Worm (Caenorhabditis elegans): ENCODE measurements around the gene adah-1.

ce11 chrIV:7031019-7031418 lies 7.0 kb downstream of the adah-1 start:
- no peak for TF ChIP-seq nhr-10 (tag; optimal IDR thresholded peaks at IDR 0.05)
- TF ChIP-seq lsy-2 (tag; optimal IDR thresholded peaks at IDR 0.05): no peak
- no peak for TF ChIP-seq zag-1 (tag; optimal IDR thresholded peaks at IDR 0.05)
- no peak for TF ChIP-seq daf-12 (tag; optimal IDR thresholded peaks at IDR 0.05)
- no peak for TF ChIP-seq hlh-30 (tag; optimal IDR thresholded peaks at IDR 0.05; ENCODE audit: insufficient read depth)
- no peak for TF ChIP-seq egl-43 (GFP tag; IDR thresholded peaks at IDR 0.05)
- no peak for TF ChIP-seq Y5F2A.4 (GFP tag; optimal IDR thresholded peaks at IDR 0.05)
- TF ChIP-seq skn-1 (tag; optimal IDR thresholded peaks at IDR 0.05): no peak
- TF ChIP-seq T20F7.1 (GFP tag; optimal IDR thresholded peaks at IDR 0.05): no peak
- peak in 1 of 2 experiments; percentile 51 for TF ChIP-seq unc-62 (GFP tag; optimal IDR thresholded peaks at IDR 0.05 in 1 of 2)
- TF ChIP-seq unc-62 (tag; optimal IDR thresholded peaks at IDR 0.05): no peak
- no peak for TF ChIP-seq fos-1 (tag; optimal IDR thresholded peaks at IDR 0.05)
- no peak for TF ChIP-seq mxl-3 (GFP tag; optimal IDR thresholded peaks at IDR 0.05)
